Worm (Caenorhabditis elegans) whole organism, late embryonic: Measurements from ENCODE around the gene lact-3.

Experiments used
- elt-2 ChIP-seq: sonication (generic microtip); optimal IDR thresholded peaks from 2 replicates; lab custom pipeline; 2016; ENCODE audit warnings: missing genetic modification reagents, missing genetic modification characterization, missing compliant biosample characterization
- fax-1 ChIP-seq: sonication (generic microtip); optimal IDR thresholded peaks from 2 replicates; lab custom pipeline; 2016; ENCODE audit warnings: missing genotype, missing genetic modification characterization, missing compliant biosample characterization
- unc-86 ChIP-seq: sonication (generic microtip); optimal IDR thresholded peaks from 2 replicates; lab custom pipeline; 2016; ENCODE audit warnings: missing genetic modification characterization, missing compliant biosample characterization

DNA sequence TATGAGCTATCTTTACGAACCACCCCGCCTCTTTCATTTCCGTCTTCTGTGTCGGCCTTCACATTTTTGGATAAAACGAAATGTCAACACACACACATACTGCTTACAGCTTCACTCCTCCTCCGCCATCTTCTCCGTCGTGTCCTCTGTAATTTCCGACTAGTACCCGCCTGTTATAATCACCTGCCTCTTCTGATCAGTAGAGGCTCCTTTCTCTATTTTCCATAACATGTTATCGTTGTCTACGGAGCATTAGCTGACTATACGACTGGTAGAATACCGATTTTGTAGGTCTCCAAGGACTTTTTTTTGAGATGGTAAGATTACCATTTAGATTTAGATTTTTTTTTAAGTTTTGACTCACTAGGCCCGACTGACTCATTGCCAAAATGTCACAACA is 27.5 kb upstream of the lact-3 start:
- TF ChIP-seq fax-1 (tag; lab: Kevin White, UChicago), result no peak
- TF ChIP-seq unc-86 (tag; lab: Kevin White, UChicago), result no peak
- TF ChIP-seq elt-2 (tag; lab: Kevin White, UChicago), result no peak
